Worm (Caenorhabditis elegans) whole organism, late embryonic: ENCODE results near the gene btb-2.

Experiments
- C38D4.7 ChIP-seq: fragments of 200-800 bp; sonication (Bioruptor generic); optimal IDR thresholded peaks from 2 replicates; lab custom pipeline; 2018; ENCODE audit warnings: mild to moderate bottlenecking, missing genetic modification characterization, moderate library complexity, missing compliant biosample characterization
- T23F11.4 ChIP-seq: fragments of 200-800 bp; sonication (Bioruptor generic); optimal IDR thresholded peaks from 2 replicates; lab custom pipeline; 2018; ENCODE audit warnings: mild to moderate bottlenecking, missing genetic modification characterization, missing compliant biosample characterization
- ahr-1 ChIP-seq: sonication (generic microtip); optimal IDR thresholded peaks from 2 replicates; lab custom pipeline; 2016; ENCODE audit warnings: missing genetic modification characterization, missing compliant biosample characterization
- ama-1 ChIP-seq: fragments of 150-350 bp; optimal IDR thresholded peaks from 2 replicates; lab custom pipeline; 2014
- ceh-14 ChIP-seq: sonication (generic microtip); optimal IDR thresholded peaks from 2 replicates; lab custom pipeline; 2016; ENCODE audit warnings: missing genotype, missing genetic modification characterization, missing compliant biosample characterization
- ceh-19 ChIP-seq: fragments of 200-800 bp; sonication (Bioruptor generic); optimal IDR thresholded peaks from 2 replicates; lab custom pipeline; 2018; ENCODE audit warnings: mild to moderate bottlenecking, missing genetic modification characterization, missing compliant biosample characterization
- ceh-2 ChIP-seq: sonication (generic microtip); optimal IDR thresholded peaks from 2 replicates; lab custom pipeline; 2016; ENCODE audit warnings: missing genotype, missing genetic modification characterization, missing compliant biosample characterization
- ceh-22 ChIP-seq: sonication (generic microtip); optimal IDR thresholded peaks from 2 replicates; lab custom pipeline; 2017; ENCODE audit warnings: missing biosample characterization, missing genetic modification characterization
- ceh-31 ChIP-seq: sonication (generic microtip); optimal IDR thresholded peaks from 2 replicates; lab custom pipeline; 2016; ENCODE audit warnings: missing genetic modification characterization, missing compliant biosample characterization
- ceh-34 ChIP-seq: sonication (generic microtip); optimal IDR thresholded peaks from 2 replicates; lab custom pipeline; 2016; ENCODE audit warnings: mild to moderate bottlenecking, missing genetic modification characterization, missing compliant biosample characterization
- ceh-48 ChIP-seq: sonication (generic microtip); optimal IDR thresholded peaks from 2 replicates; lab custom pipeline; 2016; ENCODE audit warnings: missing genetic modification characterization, inconsistent platforms, missing compliant biosample characterization
- ceh-6 ChIP-seq: fragments of 200-800 bp; sonication (Bioruptor generic); optimal IDR thresholded peaks from 2 replicates; lab custom pipeline; 2018; ENCODE audit warnings: mild to moderate bottlenecking, missing genetic modification characterization, missing compliant biosample characterization
- ceh-9 ChIP-seq: sonication (generic microtip); optimal IDR thresholded peaks from 2 replicates; lab custom pipeline; 2016; ENCODE audit warnings: mild to moderate bottlenecking, missing genetic modification characterization, inconsistent platforms, missing compliant biosample characterization
- che-1 ChIP-seq: sonication (generic microtip); optimal IDR thresholded peaks from 2 replicates; lab custom pipeline; 2016; ENCODE audit warnings: mild to moderate bottlenecking, missing genetic modification characterization, missing compliant biosample characterization
- dve-1 ChIP-seq: sonication (generic microtip); optimal IDR thresholded peaks from 2 replicates; lab custom pipeline; 2017; ENCODE audit warnings: antibody characterized with exemption, mild to moderate bottlenecking, missing genetic modification characterization, missing compliant biosample characterization
- elt-2 ChIP-seq: sonication (generic microtip); optimal IDR thresholded peaks from 2 replicates; lab custom pipeline; 2016; ENCODE audit warnings: missing genetic modification reagents, missing genetic modification characterization, missing compliant biosample characterization
- elt-4 ChIP-seq: sonication (generic microtip); optimal IDR thresholded peaks from 2 replicates; lab custom pipeline; 2016; ENCODE audit warnings: missing genetic modification characterization, missing compliant biosample characterization
- fax-1 ChIP-seq: sonication (generic microtip); optimal IDR thresholded peaks from 2 replicates; lab custom pipeline; 2016; ENCODE audit warnings: missing genotype, missing genetic modification characterization, missing compliant biosample characterization
- fkh-10 ChIP-seq: fragments of 150-350 bp; optimal IDR thresholded peaks from 2 replicates; lab custom pipeline; 2014; ENCODE audit warnings: missing biosample characterization, missing genetic modification reagents, missing genetic modification characterization
- hlh-13 ChIP-seq: fragments of 200-800 bp; sonication (Bioruptor generic); optimal IDR thresholded peaks from 2 replicates; lab custom pipeline; 2018; ENCODE audit warnings: mild to moderate bottlenecking, missing genetic modification characterization, missing compliant biosample characterization
- hlh-30 ChIP-seq: sonication (generic microtip); optimal IDR thresholded peaks from 2 replicates; lab custom pipeline; 2017; ENCODE audit warnings: antibody characterized with exemption, missing genetic modification characterization, missing compliant biosample characterization; ENCODE audit not compliant: insufficient read depth
- hlh-8 ChIP-seq: sonication (generic microtip); optimal IDR thresholded peaks from 2 replicates; lab custom pipeline; 2016; ENCODE audit warnings: missing genotype, missing genetic modification characterization, missing compliant biosample characterization
- lim-6 ChIP-seq: sonication (generic microtip); optimal IDR thresholded peaks from 2 replicates; lab custom pipeline; 2016; ENCODE audit warnings: missing genetic modification characterization, missing compliant biosample characterization
- madf-2 ChIP-seq: sonication (generic microtip); optimal IDR thresholded peaks from 2 replicates; lab custom pipeline; 2017; ENCODE audit warnings: missing genetic modification characterization, missing compliant biosample characterization
- mec-3 ChIP-seq: sonication (generic microtip); optimal IDR thresholded peaks from 2 replicates; lab custom pipeline; 2016; ENCODE audit warnings: borderline replicate concordance, missing genetic modification characterization, missing compliant biosample characterization
- nhr-11 ChIP-seq: fragments of 150-350 bp; optimal IDR thresholded peaks from 2 replicates; lab custom pipeline; 2014; ENCODE audit warnings: missing biosample characterization, missing genetic modification characterization
- npax-4 ChIP-seq: sonication (generic microtip); optimal IDR thresholded peaks from 2 replicates; lab custom pipeline; 2016; ENCODE audit warnings: missing genetic modification characterization, missing compliant biosample characterization
- odd-2 ChIP-seq: sonication (generic microtip); optimal IDR thresholded peaks from 2 replicates; lab custom pipeline; 2017; ENCODE audit warnings: antibody characterized with exemption, mild to moderate bottlenecking, missing genetic modification characterization, missing compliant biosample characterization
- pax-1 ChIP-seq: fragments of 150-350 bp; optimal IDR thresholded peaks from 2 replicates; lab custom pipeline; 2014; ENCODE audit warnings: missing biosample characterization, missing genetic modification characterization
- pha-4 ChIP-seq: fragments of 150-350 bp; optimal IDR thresholded peaks from 2 replicates; lab custom pipeline; 2018; ENCODE audit warnings: missing biosample characterization, missing genetic modification reagents, missing genetic modification characterization
- pqm-1 ChIP-seq: sonication (generic microtip); optimal IDR thresholded peaks from 2 replicates; lab custom pipeline; 2016; ENCODE audit warnings: missing genetic modification characterization, missing compliant biosample characterization
- ref-2 ChIP-seq: sonication (generic microtip); optimal IDR thresholded peaks from 2 replicates; lab custom pipeline; 2016; ENCODE audit warnings: missing genetic modification characterization, missing compliant biosample characterization
- rnt-1 ChIP-seq: sonication (generic microtip); optimal IDR thresholded peaks from 2 replicates; lab custom pipeline; 2016; ENCODE audit warnings: missing genetic modification characterization, missing compliant biosample characterization
- sox-4 ChIP-seq: sonication (generic microtip); optimal IDR thresholded peaks from 2 replicates; lab custom pipeline; 2017; ENCODE audit warnings: mild to moderate bottlenecking, missing genetic modification characterization, inconsistent platforms, missing compliant biosample characterization
- tbx-7 ChIP-seq: sonication (generic microtip); optimal IDR thresholded peaks from 2 replicates; lab custom pipeline; 2016; ENCODE audit warnings: missing genotype, missing genetic modification characterization, missing compliant biosample characterization
- unc-3 ChIP-seq, 2 experiments: fragments of 200-800 bp in 1 of 2; sonication (Bioruptor generic) in 1 of 2; sonication (generic microtip) in 1 of 2; conservative IDR thresholded peaks in 1 of 2; optimal IDR thresholded peaks in 1 of 2; 2 replicates each; pipeline versions ENCODE4 v1.3.6 to Lab custom; 2016 to 2022; ENCODE audit warnings: missing compliant biosample characterization in 2 of 2, missing genetic modification characterization in 2 of 2, missing genetic modification reagents in 1 of 2
- zip-5 ChIP-seq: sonication (generic microtip); optimal IDR thresholded peaks from 2 replicates; lab custom pipeline; 2016; ENCODE audit warnings: missing genetic modification characterization, missing compliant biosample characterization
- ztf-16 ChIP-seq: sonication (generic microtip); optimal IDR thresholded peaks from 2 replicates; lab custom pipeline; 2017; ENCODE audit warnings: missing genetic modification characterization, missing compliant biosample characterization

Gene btb-2

DNA sequence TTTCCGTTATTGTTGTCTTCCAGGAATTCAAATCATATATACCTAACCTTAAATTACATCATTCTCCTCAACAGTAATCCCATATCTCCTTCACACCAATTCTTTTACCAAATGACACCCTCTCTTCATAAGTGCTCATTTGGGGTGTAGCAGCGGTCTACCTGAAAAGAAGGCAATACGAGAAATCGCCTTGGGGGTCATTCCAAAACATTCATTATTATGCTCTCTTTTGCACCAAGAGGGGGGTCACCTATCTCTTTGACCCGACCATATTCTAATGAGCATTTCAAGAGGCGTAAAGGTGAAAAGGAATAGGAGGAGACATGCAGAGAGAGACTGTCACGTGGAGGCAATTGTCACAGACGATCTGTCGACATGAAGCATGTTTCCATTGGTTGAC is 35.1 kb downstream of the btb-2 start:
- peak; percentile 25 for TF ChIP-seq hlh-30 (tag; lab: Kevin White, UChicago)
- TF ChIP-seq pha-4 (tag; lab: Kevin White, UChicago), result no peak

ce11 chrII:6441128-6441527 is 39.4 kb downstream of the btb-2 start, which contains the start of gene cutl-16:
cutl-16 (plus strand) TSS chrII:6441428.
- TF ChIP-seq zip-5 (tag; lab: Kevin White, UChicago) (no peak), ref-2 (tag; lab: Kevin White, UChicago) (peak; percentile 24)
- TF ChIP-seq, all 69 proteins: peak for 1

DNA sequence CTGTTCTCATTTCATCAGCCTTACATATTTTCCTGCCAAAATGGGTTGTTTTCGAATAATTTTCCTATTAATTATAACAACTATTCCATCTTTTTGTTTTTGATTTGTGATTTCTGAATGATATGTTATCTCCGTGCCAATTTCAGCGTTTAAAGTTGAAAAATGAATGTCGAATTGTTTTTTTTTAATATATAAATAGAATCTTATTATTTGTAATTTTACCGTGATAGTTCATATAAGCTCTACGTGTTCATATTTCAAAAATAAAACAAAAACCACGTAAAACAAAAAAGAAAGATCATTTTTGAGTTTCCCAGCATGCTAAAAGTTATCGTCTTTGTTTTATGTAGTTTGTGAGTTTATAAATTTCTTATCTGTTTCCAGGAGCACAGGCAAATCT is 42.0 kb downstream of the btb-2 start, which contains the start of gene K06A1.2:
TSS of gene K06A1.2 (plus strand) at position 301 of the 400 bp plus-strand sequence.
- no peak for TF ChIP-seq ceh-31 (tag; lab: Kevin White, UChicago)
- TF ChIP-seq che-1 (tag; lab: Kevin White, UChicago), result no peak
- no peak for TF ChIP-seq C38D4.7 (GFP tag; lab: Kevin White, UChicago)
- TF ChIP-seq tbx-7 (tag; lab: Kevin White, UChicago), result no peak
- no peak for TF ChIP-seq mec-3 (tag; lab: Kevin White, UChicago)
- TF ChIP-seq pqm-1 (tag; lab: Kevin White, UChicago), result no peak

- TF ChIP-seq hlh-8, result no peak
- TF ChIP-seq tbx-7 (tag; lab: Kevin White, UChicago), result no peak
- TF ChIP-seq npax-4 (tag; lab: Kevin White, UChicago), result no peak
- TF ChIP-seq elt-2, result no peak
- no peak for TF ChIP-seq nhr-11 (tag; lab: Kevin White, UChicago)
- TF ChIP-seq che-1 (tag; lab: Kevin White, UChicago), result no peak
- no peak for TF ChIP-seq ztf-16 (tag; lab: Kevin White, UChicago)
- TF ChIP-seq ceh-22 (tag; lab: Kevin White, UChicago), result no peak
- TF ChIP-seq ceh-2, result no peak
- no peak for TF ChIP-seq pax-1 (tag; lab: Kevin White, UChicago)
- TF ChIP-seq odd-2, result no peak
- TF ChIP-seq ceh-19, result no peak
- TF ChIP-seq elt-4 (tag; lab: Kevin White, UChicago), result no peak
- TF ChIP-seq ceh-34, result no peak
- no peak for TF ChIP-seq ama-1 (lab: Kevin White, UChicago)
- no peak for TF ChIP-seq lim-6 (tag; lab: Kevin White, UChicago)
- no peak for TF ChIP-seq madf-2 (tag; lab: Kevin White, UChicago)
- no peak for TF ChIP-seq ahr-1 (tag; lab: Kevin White, UChicago)
- TF ChIP-seq, all 69 proteins: peak for 0
Measured at ce11 chrII:6448189-6448588, 46.4 kb downstream of the btb-2 start.

DNA sequence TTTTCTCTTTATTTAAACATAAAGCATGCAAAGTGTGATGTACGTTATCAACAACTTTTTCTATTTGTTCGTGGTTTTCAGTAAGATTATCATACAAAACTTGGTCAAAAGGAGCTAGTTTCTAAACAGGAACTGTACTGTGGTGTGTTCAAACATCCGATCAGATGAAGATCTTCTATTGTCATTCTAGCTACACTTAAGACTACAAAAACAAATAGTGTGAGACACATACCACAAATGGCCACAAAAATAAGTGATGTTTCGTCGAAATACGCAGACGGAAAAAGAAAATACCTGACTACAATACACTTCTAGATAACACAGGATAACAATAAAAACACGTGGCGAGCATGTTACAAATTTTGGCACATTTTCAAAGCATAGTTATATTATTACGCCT is 46.9 kb downstream of the btb-2 start:
- TF ChIP-seq fax-1 (tag; lab: Kevin White, UChicago) (no peak), tbx-7 (tag; lab: Kevin White, UChicago) (no peak), ceh-6 (GFP tag; lab: Kevin White, UChicago) (no peak), ceh-48 (tag; lab: Kevin White, UChicago) (no peak), unc-3 (GFP tag; conservative IDR thresholded peaks at IDR 0.05; lab: Robert Waterston, UW) (no peak), unc-3 (tag; optimal IDR thresholded peaks at IDR 0.05; lab: Kevin White, UChicago) (no peak), dve-1 (tag; lab: Kevin White, UChicago) (no peak), hlh-13 (GFP tag; lab: Kevin White, UChicago) (no peak), pax-1 (tag; lab: Kevin White, UChicago) (no peak), ceh-14 (tag; lab: Kevin White, UChicago) (no peak), fkh-10 (GFP tag; lab: Kevin White, UChicago) (no peak), nhr-11 (tag; lab: Kevin White, UChicago) (no peak), npax-4 (tag; lab: Kevin White, UChicago) (no peak), rnt-1 (tag; lab: Kevin White, UChicago) (no peak), ceh-9 (tag; lab: Kevin White, UChicago) (no peak), zip-5 (tag; lab: Kevin White, UChicago) (no peak), mec-3 (tag; lab: Kevin White, UChicago) (no peak), sox-4 (tag; lab: Kevin White, UChicago) (no peak), T23F11.4 (GFP tag; lab: Kevin White, UChicago) (no peak)
